Fruit fly (Drosophila melanogaster): ENCODE measurements around the gene mip130.

- TF ChIP-seq ewg (GFP tag; optimal IDR thresholded peaks at IDR 0.05) = no peak
- no peak for TF ChIP-seq Xrp1 (GFP tag; IDR thresholded peaks at IDR 0.05)
- TF ChIP-seq tgo (GFP tag; IDR thresholded peaks at IDR 0.05) = no peak
- no peak for TF ChIP-seq NC2β (GFP tag; optimal IDR thresholded peaks at IDR 0.05)
- TF ChIP-seq Dll (GFP tag; IDR thresholded peaks at IDR 0.05; ENCODE audit: partially characterized antibody) = peak; percentile 33; the same call in 1 of the 4 replicates
- no peak for TF ChIP-seq MESR4 (GFP tag; optimal IDR thresholded peaks at IDR 0.05)
- TF ChIP-seq Max (GFP tag; optimal IDR thresholded peaks at IDR 0.05) = no peak
- TF ChIP-seq D19A (tag; optimal IDR thresholded peaks at IDR 0.05) = peak; percentile 83
- TF ChIP-seq Nf-YC (tag; optimal IDR thresholded peaks at IDR 0.05) = no peak
Observed at dm6 chrX:1941669-1942092, 33.6 kb downstream of the mip130 start, which contains the start of gene Hr4.
